Worm (Caenorhabditis elegans) whole organism, late embryonic: Measurements from ENCODE around the gene srh-11.

ENCODE experiments used
- C38D4.7 ChIP-seq: fragments of 200-800 bp; sonication (Bioruptor generic); optimal IDR thresholded peaks from 2 replicates; lab custom pipeline; 2018; ENCODE audit warnings: mild to moderate bottlenecking, missing genetic modification characterization, moderate library complexity, missing compliant biosample characterization
- F13H6.1 ChIP-seq: sonication (generic microtip); optimal IDR thresholded peaks from 2 replicates; lab custom pipeline; 2016; ENCODE audit warnings: missing genetic modification characterization, missing compliant biosample characterization
- T23F11.4 ChIP-seq: fragments of 200-800 bp; sonication (Bioruptor generic); optimal IDR thresholded peaks from 2 replicates; lab custom pipeline; 2018; ENCODE audit warnings: mild to moderate bottlenecking, missing genetic modification characterization, missing compliant biosample characterization
- ahr-1 ChIP-seq: sonication (generic microtip); optimal IDR thresholded peaks from 2 replicates; lab custom pipeline; 2016; ENCODE audit warnings: missing genetic modification characterization, missing compliant biosample characterization
- ceh-14 ChIP-seq: sonication (generic microtip); optimal IDR thresholded peaks from 2 replicates; lab custom pipeline; 2016; ENCODE audit warnings: missing genotype, missing genetic modification characterization, missing compliant biosample characterization
- ceh-2 ChIP-seq: sonication (generic microtip); optimal IDR thresholded peaks from 2 replicates; lab custom pipeline; 2016; ENCODE audit warnings: missing genotype, missing genetic modification characterization, missing compliant biosample characterization
- ceh-22 ChIP-seq: sonication (generic microtip); optimal IDR thresholded peaks from 2 replicates; lab custom pipeline; 2017; ENCODE audit warnings: missing biosample characterization, missing genetic modification characterization
- ceh-30 ChIP-seq: fragments of 150-350 bp; optimal IDR thresholded peaks from 2 replicates; lab custom pipeline; 2014; ENCODE audit warnings: missing biosample characterization, missing genetic modification characterization
- ceh-31 ChIP-seq: sonication (generic microtip); optimal IDR thresholded peaks from 2 replicates; lab custom pipeline; 2016; ENCODE audit warnings: missing genetic modification characterization, missing compliant biosample characterization
- ceh-34 ChIP-seq: sonication (generic microtip); optimal IDR thresholded peaks from 2 replicates; lab custom pipeline; 2016; ENCODE audit warnings: mild to moderate bottlenecking, missing genetic modification characterization, missing compliant biosample characterization
- ceh-45 ChIP-seq: fragments of 200-800 bp; sonication (Bioruptor generic); IDR thresholded peaks from 2 replicates; pipeline ENCODE4 v1.3.6; 2022; ENCODE audit warnings: missing genetic modification reagents, missing genetic modification characterization, missing compliant biosample characterization
- ceh-48 ChIP-seq: sonication (generic microtip); optimal IDR thresholded peaks from 2 replicates; lab custom pipeline; 2016; ENCODE audit warnings: missing genetic modification characterization, inconsistent platforms, missing compliant biosample characterization
- ceh-6 ChIP-seq: fragments of 200-800 bp; sonication (Bioruptor generic); optimal IDR thresholded peaks from 2 replicates; lab custom pipeline; 2018; ENCODE audit warnings: mild to moderate bottlenecking, missing genetic modification characterization, missing compliant biosample characterization
- ceh-9 ChIP-seq: sonication (generic microtip); optimal IDR thresholded peaks from 2 replicates; lab custom pipeline; 2016; ENCODE audit warnings: mild to moderate bottlenecking, missing genetic modification characterization, inconsistent platforms, missing compliant biosample characterization
- dmd-4 ChIP-seq: sonication (generic microtip); optimal IDR thresholded peaks from 2 replicates; lab custom pipeline; 2016; ENCODE audit warnings: borderline replicate concordance, missing genetic modification characterization, missing compliant biosample characterization
- eyg-1 ChIP-seq: sonication (generic microtip); optimal IDR thresholded peaks from 2 replicates; lab custom pipeline; 2016; ENCODE audit warnings: missing genotype, missing genetic modification characterization, missing compliant biosample characterization
- fax-1 ChIP-seq: sonication (generic microtip); optimal IDR thresholded peaks from 2 replicates; lab custom pipeline; 2016; ENCODE audit warnings: missing genotype, missing genetic modification characterization, missing compliant biosample characterization
- fkh-6 ChIP-seq: sonication (generic microtip); optimal IDR thresholded peaks from 2 replicates; lab custom pipeline; 2016; ENCODE audit warnings: missing genetic modification characterization, missing compliant biosample characterization
- hlh-30 ChIP-seq: sonication (generic microtip); optimal IDR thresholded peaks from 2 replicates; lab custom pipeline; 2017; ENCODE audit warnings: antibody characterized with exemption, missing genetic modification characterization, missing compliant biosample characterization; ENCODE audit not compliant: insufficient read depth
- lim-6 ChIP-seq: sonication (generic microtip); optimal IDR thresholded peaks from 2 replicates; lab custom pipeline; 2016; ENCODE audit warnings: missing genetic modification characterization, missing compliant biosample characterization
- lin-11 ChIP-seq: fragments of 200-800 bp; sonication (Bioruptor generic); optimal IDR thresholded peaks from 2 replicates; lab custom pipeline; 2018; ENCODE audit warnings: mild to moderate bottlenecking, missing genetic modification characterization, missing compliant biosample characterization
- mec-3 ChIP-seq: sonication (generic microtip); optimal IDR thresholded peaks from 2 replicates; lab custom pipeline; 2016; ENCODE audit warnings: borderline replicate concordance, missing genetic modification characterization, missing compliant biosample characterization
- nhr-232 ChIP-seq: sonication (generic microtip); optimal IDR thresholded peaks from 2 replicates; lab custom pipeline; 2016; ENCODE audit warnings: missing genetic modification characterization, missing compliant biosample characterization
- npax-4 ChIP-seq: sonication (generic microtip); optimal IDR thresholded peaks from 2 replicates; lab custom pipeline; 2016; ENCODE audit warnings: missing genetic modification characterization, missing compliant biosample characterization
- pax-1 ChIP-seq: fragments of 150-350 bp; optimal IDR thresholded peaks from 2 replicates; lab custom pipeline; 2014; ENCODE audit warnings: missing biosample characterization, missing genetic modification characterization
- pha-2 ChIP-seq: sonication (generic microtip); optimal IDR thresholded peaks from 2 replicates; lab custom pipeline; 2017; ENCODE audit warnings: mild to moderate bottlenecking, missing genetic modification characterization, missing compliant biosample characterization
- pha-4 ChIP-seq: fragments of 150-350 bp; optimal IDR thresholded peaks from 2 replicates; lab custom pipeline; 2018; ENCODE audit warnings: missing biosample characterization, missing genetic modification reagents, missing genetic modification characterization
- pqm-1 ChIP-seq: sonication (generic microtip); optimal IDR thresholded peaks from 2 replicates; lab custom pipeline; 2016; ENCODE audit warnings: missing genetic modification characterization, missing compliant biosample characterization
- pros-1 ChIP-seq: fragments of 150-350 bp; optimal IDR thresholded peaks from 2 replicates; lab custom pipeline; 2014; ENCODE audit warnings: missing biosample characterization, missing genetic modification reagents, missing genetic modification characterization
- ref-2 ChIP-seq: sonication (generic microtip); optimal IDR thresholded peaks from 2 replicates; lab custom pipeline; 2016; ENCODE audit warnings: missing genetic modification characterization, missing compliant biosample characterization
- sox-4 ChIP-seq: sonication (generic microtip); optimal IDR thresholded peaks from 2 replicates; lab custom pipeline; 2017; ENCODE audit warnings: mild to moderate bottlenecking, missing genetic modification characterization, inconsistent platforms, missing compliant biosample characterization
- tbx-2 ChIP-seq: sonication (generic microtip); optimal IDR thresholded peaks from 2 replicates; lab custom pipeline; 2016; ENCODE audit warnings: missing genetic modification characterization, missing compliant biosample characterization
- unc-3 ChIP-seq, 2 experiments: fragments of 200-800 bp in 1 of 2; sonication (Bioruptor generic) in 1 of 2; sonication (generic microtip) in 1 of 2; conservative IDR thresholded peaks in 1 of 2; optimal IDR thresholded peaks in 1 of 2; 2 replicates each; pipeline versions ENCODE4 v1.3.6 to Lab custom; 2016 to 2022; ENCODE audit warnings: missing compliant biosample characterization in 2 of 2, missing genetic modification characterization in 2 of 2, missing genetic modification reagents in 1 of 2
- unc-42 ChIP-seq: sonication (generic microtip); optimal IDR thresholded peaks from 2 replicates; lab custom pipeline; 2016; ENCODE audit warnings: missing genotype, missing genetic modification characterization, missing compliant biosample characterization
- unc-55 ChIP-seq: sonication (generic microtip); optimal IDR thresholded peaks from 2 replicates; lab custom pipeline; 2017; ENCODE audit warnings: missing biosample characterization, missing genetic modification reagents, missing genetic modification characterization
- unc-86 ChIP-seq: sonication (generic microtip); optimal IDR thresholded peaks from 2 replicates; lab custom pipeline; 2016; ENCODE audit warnings: missing genetic modification characterization, missing compliant biosample characterization
- zip-5 ChIP-seq: sonication (generic microtip); optimal IDR thresholded peaks from 2 replicates; lab custom pipeline; 2016; ENCODE audit warnings: missing genetic modification characterization, missing compliant biosample characterization
- ztf-16 ChIP-seq: sonication (generic microtip); optimal IDR thresholded peaks from 2 replicates; lab custom pipeline; 2017; ENCODE audit warnings: missing genetic modification characterization, missing compliant biosample characterization

srh-11 gene

ce11 chrX:8354284-8354784, 35.5 kb upstream of the srh-11 start:
- TF ChIP-seq ceh-30 (no peak), nhr-232 (tag; lab: Kevin White, UChicago) (no peak), ceh-22 (tag; lab: Kevin White, UChicago) (no peak), ceh-45 (GFP tag; lab: Robert Waterston, UW) (no peak), unc-42 (tag; lab: Kevin White, UChicago) (no peak), pha-2 (tag; lab: Kevin White, UChicago) (no peak), sox-4 (tag; lab: Kevin White, UChicago) (no peak), ceh-2 (tag; lab: Kevin White, UChicago) (no peak), ceh-34 (no peak), fax-1 (tag; lab: Kevin White, UChicago) (no peak), dmd-4 (tag; lab: Kevin White, UChicago) (no peak), F13H6.1 (tag; lab: Kevin White, UChicago) (no peak), ceh-9 (no peak)

ce11 chrX:8350984-8351383, 32.1 kb upstream of the srh-11 start, which contains the start of gene npr-28:
TSS of gene npr-28 (minus strand) at chrX:8351084.
- TF ChIP-seq pqm-1 (tag; lab: Kevin White, UChicago): no peak
- no peak for TF ChIP-seq ceh-48 (tag; lab: Kevin White, UChicago)
- TF ChIP-seq C38D4.7 (GFP tag; lab: Kevin White, UChicago): no peak
- no peak for TF ChIP-seq ceh-31 (tag; lab: Kevin White, UChicago)
- TF ChIP-seq ztf-16 (tag; lab: Kevin White, UChicago): no peak
- no peak for TF ChIP-seq pax-1 (tag; lab: Kevin White, UChicago)
- no peak for TF ChIP-seq fkh-6
- TF ChIP-seq zip-5 (tag; lab: Kevin White, UChicago): no peak
- no peak for TF ChIP-seq hlh-30 (tag; lab: Kevin White, UChicago)
- no peak for TF ChIP-seq eyg-1 (tag; lab: Kevin White, UChicago)
- TF ChIP-seq ahr-1 (tag; lab: Kevin White, UChicago): no peak
- TF ChIP-seq pha-4 (tag; lab: Kevin White, UChicago): no peak
- TF ChIP-seq ceh-14 (tag; lab: Kevin White, UChicago): no peak
- no peak for TF ChIP-seq npax-4 (tag; lab: Kevin White, UChicago)
- TF ChIP-seq pros-1: no peak
- TF ChIP-seq lim-6 (tag; lab: Kevin White, UChicago): no peak
- no peak for TF ChIP-seq T23F11.4 (GFP tag; lab: Kevin White, UChicago)
- TF ChIP-seq, all 69 proteins: peak for 0

- TF ChIP-seq ceh-2 (tag; lab: Kevin White, UChicago): no peak
- no peak for TF ChIP-seq pqm-1 (tag; lab: Kevin White, UChicago)
- TF ChIP-seq unc-86 (tag; lab: Kevin White, UChicago): no peak
- no peak for TF ChIP-seq lin-11 (tag; lab: Kevin White, UChicago)
- no peak for TF ChIP-seq ceh-31 (tag; lab: Kevin White, UChicago)
- no peak for TF ChIP-seq mec-3 (tag; lab: Kevin White, UChicago)
- TF ChIP-seq ref-2 (tag; lab: Kevin White, UChicago): no peak
- no peak for TF ChIP-seq zip-5 (tag; lab: Kevin White, UChicago)
- no peak for TF ChIP-seq sox-4 (tag; lab: Kevin White, UChicago)
- TF ChIP-seq unc-3 (GFP tag; conservative IDR thresholded peaks at IDR 0.05; lab: Robert Waterston, UW): no peak
- TF ChIP-seq unc-3 (tag; optimal IDR thresholded peaks at IDR 0.05; lab: Kevin White, UChicago): no peak
- TF ChIP-seq unc-55 (GFP tag; lab: Kevin White, UChicago): no peak
- no peak for TF ChIP-seq tbx-2 (tag; lab: Kevin White, UChicago)
- TF ChIP-seq ceh-6: no peak
These were observed 27.4 kb upstream of the srh-11 start, which contains the start of gene drd-5 for ce11 chrX:8346248-8346647. TSS of gene drd-5 (minus strand) at chrX:8346348.
